Worm (Caenorhabditis elegans) whole organism, mixed stage, embryonic: ENCODE results near the gene pfd-4.

Source experiments
- blmp-1 ChIP-seq: fragments of 150-350 bp; optimal IDR thresholded peaks from 2 replicates; lab custom pipeline; 2014; ENCODE audit warnings: missing biosample characterization, missing genetic modification characterization
- ces-1 ChIP-seq: fragments of 150-350 bp; optimal IDR thresholded peaks from 2 replicates; lab custom pipeline; 2014; ENCODE audit warnings: missing biosample characterization, missing genetic modification reagents, missing genetic modification characterization
- elt-1 ChIP-seq: sonication (generic microtip); optimal IDR thresholded peaks from 2 replicates; lab custom pipeline; 2017; ENCODE audit warnings: missing genetic modification characterization, mild to moderate bottlenecking, missing compliant biosample characterization, antibody characterized with exemption, moderate library complexity, borderline replicate concordance; ENCODE audit not compliant: insufficient read depth
- elt-3 ChIP-seq: fragments of 150-350 bp; optimal IDR thresholded peaks from 2 replicates; lab custom pipeline; 2014; ENCODE audit warnings: missing biosample characterization, missing genetic modification characterization
- lsy-2 ChIP-seq: fragments of 150-350 bp; optimal IDR thresholded peaks from 2 replicates; lab custom pipeline; 2014; ENCODE audit warnings: missing biosample characterization, missing genetic modification characterization
- mab-5 ChIP-seq: fragments of 150-350 bp; optimal IDR thresholded peaks from 2 replicates; lab custom pipeline; 2014; ENCODE audit warnings: missing biosample characterization, missing genetic modification characterization
- nhr-28 ChIP-seq: fragments of 150-350 bp; optimal IDR thresholded peaks from 2 replicates; lab custom pipeline; 2014; ENCODE audit warnings: missing biosample characterization, missing genetic modification characterization
- pha-4 ChIP-seq: fragments of 150-350 bp; optimal IDR thresholded peaks from 2 replicates; lab custom pipeline; 2018; ENCODE audit warnings: missing biosample characterization, missing genetic modification reagents, missing genetic modification characterization
- snpc-4 ChIP-seq: fragments of 150-350 bp; optimal IDR thresholded peaks from 2 replicates; lab custom pipeline; 2014; ENCODE audit warnings: missing biosample characterization, missing genetic modification characterization
- tbx-8 ChIP-seq: fragments of 200-800 bp; sonication (Bioruptor generic); optimal IDR thresholded peaks from 2 replicates; lab custom pipeline; 2018; ENCODE audit warnings: mild to moderate bottlenecking, missing genetic modification characterization, moderate library complexity, missing compliant biosample characterization
- unc-120 ChIP-seq: sonication (generic microtip); optimal IDR thresholded peaks from 2 replicates; lab custom pipeline; 2017; ENCODE audit warnings: missing genetic modification characterization, missing compliant biosample characterization; ENCODE audit not compliant: poor library complexity, severe bottlenecking
- unc-39 ChIP-seq: fragments of 150-350 bp; optimal IDR thresholded peaks from 2 replicates; lab custom pipeline; 2014; ENCODE audit warnings: missing biosample characterization, missing genetic modification characterization
- unc-62 ChIP-seq: fragments of 150-350 bp; optimal IDR thresholded peaks from 2 replicates; lab custom pipeline; 2014; ENCODE audit warnings: missing biosample characterization, missing genetic modification reagents, missing genetic modification characterization

ce11 chrIV:11284102-11284531, 30.9 kb upstream of the pfd-4 start:
- TF ChIP-seq unc-120 (tag; lab: Kevin White, UChicago) (no peak), elt-1 (tag; lab: Kevin White, UChicago) (no peak), pha-4 (tag; lab: Kevin White, UChicago) (peak; percentile 24), tbx-8 (GFP tag; lab: Kevin White, UChicago) (no peak), unc-62 (GFP tag; lab: Kevin White, UChicago) (no peak), elt-3 (tag; lab: Kevin White, UChicago) (no peak), mab-5 (tag; lab: Kevin White, UChicago) (no peak), nhr-28 (tag; lab: Kevin White, UChicago) (no peak), lsy-2 (tag; lab: Kevin White, UChicago) (no peak), ces-1 (GFP tag; lab: Kevin White, UChicago) (no peak), blmp-1 (tag; lab: Kevin White, UChicago) (no peak), unc-39 (tag; lab: Kevin White, UChicago) (no peak), snpc-4 (no peak)
